Worm (Caenorhabditis elegans) whole organism, L4/young adult: ENCODE results near the gene T13C5.2.

Source experiments
- W03F9.2 ChIP-seq: fragments of 150-350 bp; optimal IDR thresholded peaks from 2 replicates; lab custom pipeline; 2014; ENCODE audit warnings: missing biosample characterization, missing genetic modification characterization
- dao-5 ChIP-seq: sonication (generic microtip); optimal IDR thresholded peaks from 2 replicates; lab custom pipeline; 2016; ENCODE audit warnings: missing genotype, missing genetic modification characterization, moderate library complexity, missing compliant biosample characterization
- him-1 ChIP-seq: sonication (generic microtip); optimal IDR thresholded peaks from 2 replicates; lab custom pipeline; 2016; ENCODE audit warnings: missing genotype, missing genetic modification reagents, missing genetic modification characterization, missing compliant biosample characterization

The T13C5.2 gene

ce11 chrX:6184709-6185108, at the start of gene T13C5.2:
TSS of gene T13C5.2 (plus strand) at chrX:6185009.
- no peak for TF ChIP-seq him-1 (tag; lab: Kevin White, UChicago)
- no peak for TF ChIP-seq W03F9.2 (tag; lab: Kevin White, UChicago)
- no peak for TF ChIP-seq dao-5

- no peak for TF ChIP-seq W03F9.2 (tag; lab: Kevin White, UChicago)
- no peak for TF ChIP-seq dao-5
- TF ChIP-seq him-1 (tag; lab: Kevin White, UChicago) = no peak
Measured at ce11 chrX:6138243-6138642, 46.6 kb upstream of the T13C5.2 start, which contains the start of gene Y72A10A.1. TSS of gene Y72A10A.1 (minus strand) at chrX:6138343.

ce11 chrX:6145921-6146320, 38.9 kb upstream of the T13C5.2 start:
- TF ChIP-seq dao-5 = no peak
- TF ChIP-seq him-1 (tag; lab: Kevin White, UChicago) = no peak
- no peak for TF ChIP-seq W03F9.2 (tag; lab: Kevin White, UChicago)

- TF ChIP-seq W03F9.2 (tag; lab: Kevin White, UChicago) (no peak), dao-5 (no peak), him-1 (tag; lab: Kevin White, UChicago) (no peak)
Measured at ce11 chrX:6150449-6150848, 34.4 kb upstream of the T13C5.2 start, which contains the start of gene tag-275. TSS of gene tag-275 (minus strand) at chrX:6150549.

ce11 chrX:6150949-6151519, 33.8 kb upstream of the T13C5.2 start:
- no peak for TF ChIP-seq him-1 (tag; lab: Kevin White, UChicago)
- TF ChIP-seq W03F9.2 (tag; lab: Kevin White, UChicago) = no peak
- TF ChIP-seq dao-5 = no peak

ce11 chrX:6155436-6155835, 29.4 kb upstream of the T13C5.2 start:
- TF ChIP-seq dao-5 (no peak), him-1 (tag; lab: Kevin White, UChicago) (no peak), W03F9.2 (tag; lab: Kevin White, UChicago) (no peak)

- TF ChIP-seq W03F9.2 (tag; lab: Kevin White, UChicago) (no peak), dao-5 (no peak), him-1 (tag; lab: Kevin White, UChicago) (no peak)
Measured at ce11 chrX:6157411-6157916, 27.3 kb upstream of the T13C5.2 start.

ce11 chrX:6159562-6159961, 25.2 kb upstream of the T13C5.2 start:
- TF ChIP-seq W03F9.2 (tag; lab: Kevin White, UChicago) (no peak), him-1 (tag; lab: Kevin White, UChicago) (no peak), dao-5 (no peak)

- TF ChIP-seq W03F9.2 (tag; lab: Kevin White, UChicago) (no peak), him-1 (tag; lab: Kevin White, UChicago) (no peak), dao-5 (no peak)
Measured at ce11 chrX:6160427-6160826, 24.4 kb upstream of the T13C5.2 start, which contains the start of gene odd-2. TSS of gene odd-2 (minus strand) at chrX:6160527.

- no peak for TF ChIP-seq him-1 (tag; lab: Kevin White, UChicago)
- TF ChIP-seq dao-5 = no peak
- no peak for TF ChIP-seq W03F9.2 (tag; lab: Kevin White, UChicago)
Measured at ce11 chrX:6162037-6162436, 22.8 kb upstream of the T13C5.2 start.

- TF ChIP-seq dao-5 (no peak), W03F9.2 (tag; lab: Kevin White, UChicago) (no peak), him-1 (tag; lab: Kevin White, UChicago) (no peak)
Measured at ce11 chrX:6167376-6167775, 17.4 kb upstream of the T13C5.2 start.

- TF ChIP-seq W03F9.2 (tag; lab: Kevin White, UChicago) = no peak
- TF ChIP-seq him-1 (tag; lab: Kevin White, UChicago) = no peak
- no peak for TF ChIP-seq dao-5
Measured at ce11 chrX:6169252-6169651, 15.6 kb upstream of the T13C5.2 start, which contains the start of gene T25B2.2. TSS of gene T25B2.2 (plus strand) at chrX:6169643.

ce11 chrX:6173656-6174055, 11.2 kb upstream of the T13C5.2 start, which contains the start of gene T25B2.1:
TSS of gene T25B2.1 (plus strand) at chrX:6173956.
- TF ChIP-seq him-1 (tag; lab: Kevin White, UChicago) = no peak
- TF ChIP-seq dao-5 = no peak

ce11 chrX:6175829-6176228, 9.0 kb upstream of the T13C5.2 start, which contains the start of gene T25B2.3:
TSS of gene T25B2.3 (plus strand) at chrX:6176129.
- TF ChIP-seq W03F9.2 (tag; lab: Kevin White, UChicago) = no peak
